Worm (Caenorhabditis elegans) whole organism, late embryonic: ENCODE data around the gene got-2.2.

Experiments used
- C08G9.2 ChIP-seq: sonication (generic microtip); optimal IDR thresholded peaks from 2 replicates; lab custom pipeline; 2016; ENCODE audit warnings: mild to moderate bottlenecking, missing genetic modification characterization, moderate library complexity, missing compliant biosample characterization
- F13H6.1 ChIP-seq: sonication (generic microtip); optimal IDR thresholded peaks from 2 replicates; lab custom pipeline; 2016; ENCODE audit warnings: missing genetic modification characterization, missing compliant biosample characterization
- K09A11.1 ChIP-seq: sonication (generic microtip); optimal IDR thresholded peaks from 2 replicates; lab custom pipeline; 2017; ENCODE audit warnings: antibody characterized with exemption, mild to moderate bottlenecking, missing genetic modification characterization, missing compliant biosample characterization; ENCODE audit not compliant: insufficient read depth
- T23F11.4 ChIP-seq: fragments of 200-800 bp; sonication (Bioruptor generic); optimal IDR thresholded peaks from 2 replicates; lab custom pipeline; 2018; ENCODE audit warnings: mild to moderate bottlenecking, missing genetic modification characterization, missing compliant biosample characterization
- Y22D7AL.16 ChIP-seq: sonication (generic microtip); optimal IDR thresholded peaks from 2 replicates; lab custom pipeline; 2016; ENCODE audit warnings: missing genetic modification characterization, missing compliant biosample characterization
- ahr-1 ChIP-seq: sonication (generic microtip); optimal IDR thresholded peaks from 2 replicates; lab custom pipeline; 2016; ENCODE audit warnings: missing genetic modification characterization, missing compliant biosample characterization
- ama-1 ChIP-seq: fragments of 150-350 bp; optimal IDR thresholded peaks from 2 replicates; lab custom pipeline; 2014
- ceh-14 ChIP-seq: sonication (generic microtip); optimal IDR thresholded peaks from 2 replicates; lab custom pipeline; 2016; ENCODE audit warnings: missing genotype, missing genetic modification characterization, missing compliant biosample characterization
- ceh-18 ChIP-seq: sonication (generic microtip); optimal IDR thresholded peaks from 2 replicates; lab custom pipeline; 2016; ENCODE audit warnings: missing genetic modification characterization, missing compliant biosample characterization
- ceh-19 ChIP-seq: fragments of 200-800 bp; sonication (Bioruptor generic); optimal IDR thresholded peaks from 2 replicates; lab custom pipeline; 2018; ENCODE audit warnings: mild to moderate bottlenecking, missing genetic modification characterization, missing compliant biosample characterization
- ceh-24 ChIP-seq: sonication (generic microtip); optimal IDR thresholded peaks from 2 replicates; lab custom pipeline; 2016; ENCODE audit warnings: mild to moderate bottlenecking, missing genetic modification characterization, missing compliant biosample characterization
- ceh-30 ChIP-seq: fragments of 150-350 bp; optimal IDR thresholded peaks from 2 replicates; lab custom pipeline; 2014; ENCODE audit warnings: missing biosample characterization, missing genetic modification characterization
- ceh-31 ChIP-seq: sonication (generic microtip); optimal IDR thresholded peaks from 2 replicates; lab custom pipeline; 2016; ENCODE audit warnings: missing genetic modification characterization, missing compliant biosample characterization
- ceh-48 ChIP-seq: sonication (generic microtip); optimal IDR thresholded peaks from 2 replicates; lab custom pipeline; 2016; ENCODE audit warnings: missing genetic modification characterization, inconsistent platforms, missing compliant biosample characterization
- ceh-6 ChIP-seq: fragments of 200-800 bp; sonication (Bioruptor generic); optimal IDR thresholded peaks from 2 replicates; lab custom pipeline; 2018; ENCODE audit warnings: mild to moderate bottlenecking, missing genetic modification characterization, missing compliant biosample characterization
- ceh-9 ChIP-seq: sonication (generic microtip); optimal IDR thresholded peaks from 2 replicates; lab custom pipeline; 2016; ENCODE audit warnings: mild to moderate bottlenecking, missing genetic modification characterization, inconsistent platforms, missing compliant biosample characterization
- che-1 ChIP-seq: sonication (generic microtip); optimal IDR thresholded peaks from 2 replicates; lab custom pipeline; 2016; ENCODE audit warnings: mild to moderate bottlenecking, missing genetic modification characterization, missing compliant biosample characterization
- dmd-4 ChIP-seq: sonication (generic microtip); optimal IDR thresholded peaks from 2 replicates; lab custom pipeline; 2016; ENCODE audit warnings: borderline replicate concordance, missing genetic modification characterization, missing compliant biosample characterization
- elt-2 ChIP-seq: sonication (generic microtip); optimal IDR thresholded peaks from 2 replicates; lab custom pipeline; 2016; ENCODE audit warnings: missing genetic modification reagents, missing genetic modification characterization, missing compliant biosample characterization
- elt-4 ChIP-seq: sonication (generic microtip); optimal IDR thresholded peaks from 2 replicates; lab custom pipeline; 2016; ENCODE audit warnings: missing genetic modification characterization, missing compliant biosample characterization
- fax-1 ChIP-seq: sonication (generic microtip); optimal IDR thresholded peaks from 2 replicates; lab custom pipeline; 2016; ENCODE audit warnings: missing genotype, missing genetic modification characterization, missing compliant biosample characterization
- fkh-10 ChIP-seq: fragments of 150-350 bp; optimal IDR thresholded peaks from 2 replicates; lab custom pipeline; 2014; ENCODE audit warnings: missing biosample characterization, missing genetic modification reagents, missing genetic modification characterization
- hlh-13 ChIP-seq: fragments of 200-800 bp; sonication (Bioruptor generic); optimal IDR thresholded peaks from 2 replicates; lab custom pipeline; 2018; ENCODE audit warnings: mild to moderate bottlenecking, missing genetic modification characterization, missing compliant biosample characterization
- hlh-15 ChIP-seq: sonication (generic microtip); optimal IDR thresholded peaks from 2 replicates; lab custom pipeline; 2016; ENCODE audit warnings: missing genetic modification characterization, missing compliant biosample characterization
- hlh-8 ChIP-seq: sonication (generic microtip); optimal IDR thresholded peaks from 2 replicates; lab custom pipeline; 2016; ENCODE audit warnings: missing genotype, missing genetic modification characterization, missing compliant biosample characterization
- lim-6 ChIP-seq: sonication (generic microtip); optimal IDR thresholded peaks from 2 replicates; lab custom pipeline; 2016; ENCODE audit warnings: missing genetic modification characterization, missing compliant biosample characterization
- lin-11 ChIP-seq: fragments of 200-800 bp; sonication (Bioruptor generic); optimal IDR thresholded peaks from 2 replicates; lab custom pipeline; 2018; ENCODE audit warnings: mild to moderate bottlenecking, missing genetic modification characterization, missing compliant biosample characterization
- madf-2 ChIP-seq: sonication (generic microtip); optimal IDR thresholded peaks from 2 replicates; lab custom pipeline; 2017; ENCODE audit warnings: missing genetic modification characterization, missing compliant biosample characterization
- mec-3 ChIP-seq: sonication (generic microtip); optimal IDR thresholded peaks from 2 replicates; lab custom pipeline; 2016; ENCODE audit warnings: borderline replicate concordance, missing genetic modification characterization, missing compliant biosample characterization
- nfya-1 ChIP-seq: sonication (generic microtip); optimal IDR thresholded peaks from 2 replicates; lab custom pipeline; 2017; ENCODE audit warnings: missing genetic modification characterization, mild to moderate bottlenecking, missing compliant biosample characterization, antibody characterized with exemption, moderate library complexity
- nhr-11 ChIP-seq: fragments of 150-350 bp; optimal IDR thresholded peaks from 2 replicates; lab custom pipeline; 2014; ENCODE audit warnings: missing biosample characterization, missing genetic modification characterization
- npax-4 ChIP-seq: sonication (generic microtip); optimal IDR thresholded peaks from 2 replicates; lab custom pipeline; 2016; ENCODE audit warnings: missing genetic modification characterization, missing compliant biosample characterization
- pag-3 ChIP-seq: sonication (generic microtip); optimal IDR thresholded peaks from 2 replicates; lab custom pipeline; 2016; ENCODE audit warnings: missing compliant biosample characterization, missing genetic modification characterization, borderline replicate concordance
- pat-9 ChIP-seq: fragments of 200-800 bp; sonication (Bioruptor generic); optimal IDR thresholded peaks from 2 replicates; lab custom pipeline; 2018; ENCODE audit warnings: mild to moderate bottlenecking, missing genetic modification characterization, moderate library complexity, missing compliant biosample characterization
- pha-2 ChIP-seq: sonication (generic microtip); optimal IDR thresholded peaks from 2 replicates; lab custom pipeline; 2017; ENCODE audit warnings: mild to moderate bottlenecking, missing genetic modification characterization, missing compliant biosample characterization
- pros-1 ChIP-seq: fragments of 150-350 bp; optimal IDR thresholded peaks from 2 replicates; lab custom pipeline; 2014; ENCODE audit warnings: missing biosample characterization, missing genetic modification reagents, missing genetic modification characterization
- ref-2 ChIP-seq: sonication (generic microtip); optimal IDR thresholded peaks from 2 replicates; lab custom pipeline; 2016; ENCODE audit warnings: missing genetic modification characterization, missing compliant biosample characterization
- rnt-1 ChIP-seq: sonication (generic microtip); optimal IDR thresholded peaks from 2 replicates; lab custom pipeline; 2016; ENCODE audit warnings: missing genetic modification characterization, missing compliant biosample characterization
- sox-2 ChIP-seq: fragments of 200-800 bp; sonication (Bioruptor generic); IDR thresholded peaks from 2 replicates; pipeline ENCODE4 v1.3.6; 2022; ENCODE audit warnings: missing genetic modification reagents, missing genetic modification characterization, missing compliant biosample characterization
- sox-4 ChIP-seq: sonication (generic microtip); optimal IDR thresholded peaks from 2 replicates; lab custom pipeline; 2017; ENCODE audit warnings: mild to moderate bottlenecking, missing genetic modification characterization, inconsistent platforms, missing compliant biosample characterization
- tbx-2 ChIP-seq: sonication (generic microtip); optimal IDR thresholded peaks from 2 replicates; lab custom pipeline; 2016; ENCODE audit warnings: missing genetic modification characterization, missing compliant biosample characterization
- tbx-7 ChIP-seq: sonication (generic microtip); optimal IDR thresholded peaks from 2 replicates; lab custom pipeline; 2016; ENCODE audit warnings: missing genotype, missing genetic modification characterization, missing compliant biosample characterization
- ttx-3 ChIP-seq: sonication (generic microtip); optimal IDR thresholded peaks from 2 replicates; lab custom pipeline; 2016; ENCODE audit warnings: missing genetic modification reagents, missing genetic modification characterization, missing compliant biosample characterization
- unc-42 ChIP-seq: sonication (generic microtip); optimal IDR thresholded peaks from 2 replicates; lab custom pipeline; 2016; ENCODE audit warnings: missing genotype, missing genetic modification characterization, missing compliant biosample characterization
- unc-55 ChIP-seq: sonication (generic microtip); optimal IDR thresholded peaks from 2 replicates; lab custom pipeline; 2017; ENCODE audit warnings: missing biosample characterization, missing genetic modification reagents, missing genetic modification characterization
- unc-86 ChIP-seq: sonication (generic microtip); optimal IDR thresholded peaks from 2 replicates; lab custom pipeline; 2016; ENCODE audit warnings: missing genetic modification characterization, missing compliant biosample characterization
- zip-5 ChIP-seq: sonication (generic microtip); optimal IDR thresholded peaks from 2 replicates; lab custom pipeline; 2016; ENCODE audit warnings: missing genetic modification characterization, missing compliant biosample characterization

The got-2.2 gene

DNA sequence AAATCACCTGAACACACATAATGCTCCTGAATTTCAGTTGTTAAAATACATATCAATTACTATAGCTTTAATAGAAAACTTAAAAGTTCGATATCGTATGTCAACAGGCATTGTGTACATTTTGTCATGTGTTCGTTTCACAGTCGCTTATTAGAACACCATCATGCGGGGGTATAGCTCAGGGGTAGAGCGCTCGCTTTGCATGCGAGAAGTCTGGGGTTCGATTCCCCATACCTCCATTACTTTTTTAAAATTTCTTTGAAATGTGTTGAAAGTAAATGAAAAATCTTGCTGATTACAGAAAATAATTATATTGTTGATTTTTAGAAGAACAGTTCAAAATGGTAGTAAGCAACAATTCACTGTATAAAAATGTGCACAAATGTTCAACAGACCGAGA is 45.4 kb downstream of the got-2.2 start (continued):
- no peak for TF ChIP-seq C08G9.2
- TF ChIP-seq ceh-6 (GFP tag; lab: Kevin White, UChicago), result no peak
- no peak for TF ChIP-seq dmd-4 (tag; lab: Kevin White, UChicago)
- TF ChIP-seq ceh-14 (tag; lab: Kevin White, UChicago), result no peak
- no peak for TF ChIP-seq nfya-1
- TF ChIP-seq ceh-30 (tag; lab: Kevin White, UChicago), result no peak
- peak; percentile 18 for TF ChIP-seq lin-11
- TF ChIP-seq hlh-13 (GFP tag; lab: Kevin White, UChicago), result no peak
- TF ChIP-seq che-1 (tag; lab: Kevin White, UChicago), result peak; percentile 36
- no peak for TF ChIP-seq ref-2 (tag; lab: Kevin White, UChicago)
- TF ChIP-seq pag-3, result no peak
- TF ChIP-seq pros-1 (tag; lab: Kevin White, UChicago), result no peak
- TF ChIP-seq tbx-7 (tag; lab: Kevin White, UChicago), result no peak

DNA sequence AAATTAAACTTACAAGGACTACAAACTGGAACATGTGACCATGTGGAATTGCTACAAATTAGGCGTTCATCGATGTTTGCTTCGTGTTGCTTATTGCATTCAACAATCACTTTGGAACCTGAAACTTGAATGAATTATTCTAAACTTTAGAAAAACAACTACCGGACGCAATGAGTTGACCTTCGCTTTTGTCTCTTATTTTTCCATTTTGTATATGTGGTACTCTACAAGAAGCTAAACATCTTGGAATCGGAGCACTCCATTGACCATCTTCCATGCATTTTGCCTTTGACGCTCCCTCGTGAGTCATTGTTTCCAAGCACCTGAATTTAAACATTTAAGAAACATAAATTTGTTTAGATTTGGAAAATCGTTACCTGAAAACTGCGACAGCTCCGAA is 48.3 kb downstream of the got-2.2 start:
- no peak for TF ChIP-seq unc-86 (tag; lab: Kevin White, UChicago)
- no peak for TF ChIP-seq K09A11.1 (tag; lab: Kevin White, UChicago)
- TF ChIP-seq ceh-14 (tag; lab: Kevin White, UChicago), result no peak
- no peak for TF ChIP-seq hlh-8 (tag; lab: Kevin White, UChicago)
- no peak for TF ChIP-seq mec-3 (tag; lab: Kevin White, UChicago)
- no peak for TF ChIP-seq elt-4 (tag; lab: Kevin White, UChicago)
- TF ChIP-seq sox-2, result no peak
- no peak for TF ChIP-seq pros-1 (tag; lab: Kevin White, UChicago)
- no peak for TF ChIP-seq tbx-7 (tag; lab: Kevin White, UChicago)
- no peak for TF ChIP-seq F13H6.1 (tag; lab: Kevin White, UChicago)
- TF ChIP-seq ahr-1 (tag; lab: Kevin White, UChicago), result no peak
- TF ChIP-seq zip-5 (tag; lab: Kevin White, UChicago), result no peak
- no peak for TF ChIP-seq nfya-1
- no peak for TF ChIP-seq rnt-1 (tag; lab: Kevin White, UChicago)
- TF ChIP-seq sox-4 (tag; lab: Kevin White, UChicago), result no peak
- no peak for TF ChIP-seq ceh-19 (GFP tag; lab: Kevin White, UChicago)
- TF ChIP-seq ceh-18 (tag; lab: Kevin White, UChicago), result no peak
- TF ChIP-seq ceh-30 (tag; lab: Kevin White, UChicago), result no peak
- TF ChIP-seq dmd-4 (tag; lab: Kevin White, UChicago), result no peak

DNA sequence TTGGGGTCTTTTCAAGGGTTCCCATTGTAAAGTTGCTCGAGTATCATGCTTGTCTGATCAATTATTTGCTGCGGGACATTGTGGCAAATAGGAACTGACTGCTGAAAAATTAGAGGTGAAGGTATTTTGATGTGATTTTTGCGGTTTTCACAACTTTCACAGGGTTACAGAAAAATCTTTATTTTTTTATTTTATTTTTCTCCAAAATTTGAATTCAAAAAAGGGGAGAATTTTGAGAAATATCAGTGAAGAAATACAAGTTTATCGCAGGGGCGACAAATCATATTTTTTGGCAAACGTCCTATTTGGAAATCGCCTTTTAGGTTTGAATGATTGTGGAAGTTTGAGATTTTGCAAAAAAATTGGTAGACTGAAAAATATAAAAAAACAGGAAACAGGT is 50.8 kb downstream of the got-2.2 start, which contains the start of gene lev-9:
Gene lev-9 (minus strand): TSS at position 101 of the 400 bp plus-strand sequence.
- TF ChIP-seq elt-2 (tag; lab: Kevin White, UChicago) (no peak), zip-5 (tag; lab: Kevin White, UChicago) (no peak), hlh-15 (tag; lab: Kevin White, UChicago) (no peak), T23F11.4 (no peak), nfya-1 (no peak), ama-1 (lab: Kevin White, UChicago) (no peak), pat-9 (tag; lab: Kevin White, UChicago) (no peak), ceh-30 (tag; lab: Kevin White, UChicago) (no peak), fax-1 (no peak), pag-3 (no peak), npax-4 (tag; lab: Kevin White, UChicago) (no peak), ceh-24 (tag; lab: Kevin White, UChicago) (no peak), unc-55 (no peak), F13H6.1 (tag; lab: Kevin White, UChicago) (no peak), pha-2 (no peak)

DNA sequence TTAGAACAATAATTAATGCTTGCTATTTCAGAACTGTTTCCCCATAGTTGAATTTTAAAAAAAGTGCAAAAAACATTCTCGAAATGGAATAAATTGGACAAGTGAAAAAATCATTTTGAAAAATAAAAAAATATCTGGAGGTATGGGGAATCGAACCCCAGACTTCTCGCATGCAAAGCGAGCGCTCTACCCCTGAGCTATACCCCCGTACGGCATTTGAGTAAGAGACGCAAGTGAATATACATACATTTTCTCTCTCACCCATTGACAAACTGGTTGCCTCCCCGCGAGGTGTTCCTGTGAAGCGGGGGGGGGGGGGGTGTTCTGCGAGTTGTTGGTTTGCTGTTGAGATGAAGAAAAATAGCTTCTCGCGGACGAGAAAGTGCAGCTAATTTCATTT is 51.4 kb downstream of the got-2.2 start:
- TF ChIP-seq ceh-48 (tag; lab: Kevin White, UChicago) (peak; percentile 80), ttx-3 (tag; lab: Kevin White, UChicago) (peak; percentile 91), tbx-2 (tag; lab: Kevin White, UChicago) (peak; percentile 92), unc-55 (no peak), madf-2 (tag; lab: Kevin White, UChicago) (peak; percentile 82), ama-1 (lab: Kevin White, UChicago) (no peak), mec-3 (tag; lab: Kevin White, UChicago) (no peak), ceh-31 (peak; percentile 80), nhr-11 (no peak), lim-6 (tag; lab: Kevin White, UChicago) (peak; percentile 81), ceh-9 (tag; lab: Kevin White, UChicago) (peak; percentile 86), elt-2 (tag; lab: Kevin White, UChicago) (peak; percentile 95), unc-42 (tag; lab: Kevin White, UChicago) (peak; percentile 51), dmd-4 (tag; lab: Kevin White, UChicago) (peak; percentile 73), Y22D7AL.16 (peak; percentile 86), fkh-10 (no peak), pag-3 (peak; percentile 77)
